Fruit fly (Drosophila melanogaster) S2 (cell line): ENCODE results near the gene REPTOR-BP.

Source experiments
- CG8478 ChIP-seq: fragments of >200 bp; optimal IDR thresholded peaks from 2 replicates; lab custom pipeline; 2018
- CTCF ChIP-seq, 2 experiments: fragments of >200 bp; optimal IDR thresholded peaks; 2 replicates each; lab custom pipeline; 2018

dm6 chr2L:10276846-10277245 is 12.9 kb downstream of the REPTOR-BP start:
- TF ChIP-seq CG8478 (lab: Kevin White, UChicago) (no peak), CTCF (optimal IDR thresholded peaks at IDR 0.05; lab: Kevin White, UChicago) (no peak)
